Fruit fly (Drosophila melanogaster): ENCODE measurements around the gene tko.

The tko gene

dm6 chrX:2447750-2448299 lies 4.0 kb upstream of the tko start, which contains the start of gene z (continued):
- no peak for TF ChIP-seq dmrt11E (tag; optimal IDR thresholded peaks at IDR 0.05)
- no peak for TF ChIP-seq ap (GFP tag; IDR thresholded peaks at IDR 0.05)
- TF ChIP-seq stc (GFP tag; IDR thresholded peaks at IDR 0.05), result no peak
- TF ChIP-seq gt (GFP tag; IDR thresholded peaks at IDR 0.05), result no peak
- no peak for TF ChIP-seq Side (GFP tag; optimal IDR thresholded peaks at IDR 0.05)
- TF ChIP-seq hth (optimal IDR thresholded peaks at IDR 0.05), result no peak
- TF ChIP-seq CG18011 (GFP tag; optimal IDR thresholded peaks at IDR 0.05), result no peak
- TF ChIP-seq Taf1 (GFP tag; IDR thresholded peaks at IDR 0.05), result no peak
- TF ChIP-seq Bdp1 (GFP tag; optimal IDR thresholded peaks at IDR 0.05), result no peak
- no peak for TF ChIP-seq CG14050 (GFP tag; IDR thresholded peaks at IDR 0.05)
- TF ChIP-seq CG31224 (GFP tag; IDR thresholded peaks at IDR 0.05), result no peak
- TF ChIP-seq CG10209 (GFP tag; optimal IDR thresholded peaks at IDR 0.05), result no peak
- no peak for TF ChIP-seq Hr3 (GFP tag; optimal IDR thresholded peaks at IDR 0.05)
- peak; percentile 83 for TF ChIP-seq sens (GFP tag)
- peak; percentile 75 for TF ChIP-seq Med (GFP tag)
- TF ChIP-seq CG17385 (GFP tag; optimal IDR thresholded peaks at IDR 0.05), result peak; percentile 92
- TF ChIP-seq CG3407 (GFP tag; optimal IDR thresholded peaks at IDR 0.05), result no peak
- TF ChIP-seq CG11456 (GFP tag; IDR thresholded peaks at IDR 0.05), result no peak
- no peak for TF ChIP-seq CG7987 (GFP tag; optimal IDR thresholded peaks at IDR 0.05)
- TF ChIP-seq lbe (GFP tag; optimal IDR thresholded peaks at IDR 0.05), result no peak
- TF ChIP-seq CG7556 (GFP tag; optimal IDR thresholded peaks at IDR 0.05), result no peak
- TF ChIP-seq HLH4C (GFP tag; IDR thresholded peaks at IDR 0.05; ENCODE audit: partially characterized antibody), result peak; percentile 91
- TF ChIP-seq ken (GFP tag; IDR thresholded peaks at IDR 0.05), result no peak
- no peak for TF ChIP-seq Usf (GFP tag; optimal IDR thresholded peaks at IDR 0.05)
- TF ChIP-seq Hmr (GFP tag; optimal IDR thresholded peaks at IDR 0.05), result no peak
- TF ChIP-seq Lhr (GFP tag; optimal IDR thresholded peaks at IDR 0.05), result no peak
- no peak for TF ChIP-seq HLH3B (GFP tag; IDR thresholded peaks at IDR 0.05)
- TF ChIP-seq Deaf1 (tag; optimal IDR thresholded peaks at IDR 0.05), result no peak
- TF ChIP-seq Bgb (GFP tag; IDR thresholded peaks at IDR 0.05; ENCODE audit: partially characterized antibody), result peak; percentile 93
- TF ChIP-seq CG10959 (GFP tag; IDR thresholded peaks at IDR 0.05), result no peak
- TF ChIP-seq lmd (GFP tag; IDR thresholded peaks at IDR 0.05), result no peak
- TF ChIP-seq dmrt99B (tag; optimal IDR thresholded peaks at IDR 0.05), result no peak
- TF ChIP-seq CG13775 (GFP tag; optimal IDR thresholded peaks at IDR 0.05), result no peak
- no peak for TF ChIP-seq grn (GFP tag; optimal IDR thresholded peaks at IDR 0.05)
- peak; percentile 72 for TF ChIP-seq Dp (GFP tag; optimal IDR thresholded peaks at IDR 0.05)
- no peak for TF ChIP-seq CG8765 (GFP tag; IDR thresholded peaks at IDR 0.05)
- no peak for TF ChIP-seq CG11093 (GFP tag; IDR thresholded peaks at IDR 0.05)
- peak; percentile 92 for TF ChIP-seq Hr39 (optimal IDR thresholded peaks at IDR 0.05)
- TF ChIP-seq CG6683 (GFP tag; optimal IDR thresholded peaks at IDR 0.05), result no peak
- TF ChIP-seq CG15269 (tag; optimal IDR thresholded peaks at IDR 0.05), result no peak
- no peak for TF ChIP-seq CG4707 (GFP tag; optimal IDR thresholded peaks at IDR 0.05)
- no peak for TF ChIP-seq trh (GFP tag; optimal IDR thresholded peaks at IDR 0.05)
- TF ChIP-seq Mrtf (GFP tag; IDR thresholded peaks at IDR 0.05), result no peak
- TF ChIP-seq Mad (GFP tag; optimal IDR thresholded peaks at IDR 0.05), result no peak
- peak in 1 of 2 experiments; percentile 33 for TF ChIP-seq Pdp1 (GFP tag; optimal IDR thresholded peaks at IDR 0.05)
- TF ChIP-seq h (optimal IDR thresholded peaks at IDR 0.05), result no peak
- TF ChIP-seq eyg (GFP tag; optimal IDR thresholded peaks at IDR 0.05), result no peak
- TF ChIP-seq insv (GFP tag; optimal IDR thresholded peaks at IDR 0.05), result no peak
- no peak for TF ChIP-seq caup (GFP tag; optimal IDR thresholded peaks at IDR 0.05; ENCODE audit: severe bottlenecking)
- peak; percentile 81 for TF ChIP-seq zen2 (GFP tag; IDR thresholded peaks at IDR 0.05; ENCODE audit: partially characterized antibody)
- TF ChIP-seq nom (GFP tag; optimal IDR thresholded peaks at IDR 0.05), result peak; percentile 36
- TF ChIP-seq ase (GFP tag; IDR thresholded peaks at IDR 0.05), result no peak
